Fruit fly (Drosophila melanogaster) whole organism, embryonic: ENCODE data around the gene Ccp84Aa.

Experiments used
- CG1024 ChIP-seq: fragments of 200-800 bp; sonication (Bioruptor generic); IDR thresholded peaks from 2 replicates; pipeline ENCODE4 v1.3.6; 2022; ENCODE audit warnings: missing biosample characterization, missing genetic modification characterization
- CG10543 ChIP-seq: fragments of 200-800 bp; sonication (Bioruptor generic); optimal IDR thresholded peaks from 3 replicates; lab custom pipeline; 2017; ENCODE audit warnings: missing biosample characterization, mild to moderate bottlenecking, missing genetic modification characterization, moderate library complexity
- CG12391 ChIP-seq: fragments of 200-800 bp; sonication (Bioruptor generic); optimal IDR thresholded peaks from 3 replicates; lab custom pipeline; 2018; ENCODE audit warnings: missing biosample characterization, mild to moderate bottlenecking, missing genetic modification characterization, moderate library complexity
- CG18619 ChIP-seq: fragments of 200-800 bp; sonication (Bioruptor generic); optimal IDR thresholded peaks from 3 replicates; lab custom pipeline; 2017; ENCODE audit warnings: missing biosample characterization, mild to moderate bottlenecking, missing genetic modification characterization
- CG6654 ChIP-seq: fragments of 200-800 bp; sonication (Bioruptor generic); optimal IDR thresholded peaks from 2 replicates; lab custom pipeline; 2017; ENCODE audit warnings: missing biosample characterization, mild to moderate bottlenecking, missing genetic modification characterization
- GATAe ChIP-seq: fragments of 200-800 bp; sonication (Bioruptor generic); conservative IDR thresholded peaks from 2 replicates; pipeline ENCODE4 v1.3.6; 2022; ENCODE audit warnings: missing biosample characterization, missing genetic modification characterization
- Lhr ChIP-seq: fragments of 200-800 bp; sonication (Bioruptor generic); optimal IDR thresholded peaks from 3 replicates; lab custom pipeline; 2017; ENCODE audit warnings: mild to moderate bottlenecking, missing biosample characterization, missing genetic modification reagents, missing genetic modification characterization
- Stat92E ChIP-seq, 3 experiments: fragments of >200 bp in 2 of 3; fragments of 200-800 bp in 1 of 3; sonication (Bioruptor generic) in 1 of 3; optimal IDR thresholded peaks; 2 replicates each; lab custom pipeline; 2017 to 2019; ENCODE audit warnings: missing biosample characterization in 3 of 3, missing genetic modification characterization in 3 of 3, mild to moderate bottlenecking in 1 of 3, moderate library complexity in 1 of 3
- aop ChIP-seq: fragments of 200-800 bp; sonication (Bioruptor generic); IDR thresholded peaks from 2 replicates; pipeline ENCODE4 v1.3.6; 2022; ENCODE audit warnings: missing biosample characterization, missing genetic modification characterization
- corto ChIP-seq: fragments of 200-800 bp; sonication (Bioruptor generic); optimal IDR thresholded peaks from 2 replicates; lab custom pipeline; 2016; ENCODE audit warnings: missing biosample characterization, mild to moderate bottlenecking, missing genetic modification characterization, moderate library complexity
- ken ChIP-seq: fragments of 200-800 bp; sonication (Bioruptor generic); IDR thresholded peaks from 3 replicates; pipeline ENCODE4 v1.3.6; 2022; ENCODE audit warnings: missing biosample characterization, missing genetic modification characterization
- vvl ChIP-seq: fragments of 200-800 bp; sonication (Bioruptor generic); IDR thresholded peaks from 2 replicates; pipeline ENCODE4 v1.3.6; 2022; ENCODE audit warnings: missing biosample characterization, missing genetic modification characterization

dm6 chr3R:6747907-6748306 lies 44.0 kb downstream of the Ccp84Aa start, which contains the start of gene CG34297:
- no peak for TF ChIP-seq GATAe (GFP tag; lab: Robert Waterston, UW)
- TF ChIP-seq CG18619 (GFP tag; lab: Kevin White, UChicago) = no peak
- no peak for TF ChIP-seq corto
- TF ChIP-seq CG1024 (GFP tag; lab: Robert Waterston, UW) = no peak
- TF ChIP-seq CG10543 (GFP tag; lab: Kevin White, UChicago) = no peak
- TF ChIP-seq Stat92E (GFP tag; optimal IDR thresholded peaks at IDR 0.05; lab: Kevin White, UChicago) = no peak
- no peak for TF ChIP-seq Lhr (GFP tag; lab: Kevin White, UChicago)
- TF ChIP-seq CG12391 (tag; lab: Kevin White, UChicago) = no peak
- no peak for TF ChIP-seq CG6654 (GFP tag; lab: Kevin White, UChicago)
- TF ChIP-seq vvl (GFP tag; lab: Robert Waterston, UW) = no peak
- no peak for TF ChIP-seq aop (GFP tag; lab: Robert Waterston, UW)
- TF ChIP-seq ken (GFP tag; lab: Robert Waterston, UW) = no peak
